Fruit fly (Drosophila melanogaster) whole organism, wandering third instar larva: ENCODE measurements around the gene CG8673.

Source experiments
- Abd-B ChIP-seq: fragments of >200 bp; optimal IDR thresholded peaks from 2 replicates; lab custom pipeline; 2017; ENCODE audit warnings: missing biosample characterization, missing genetic modification characterization
- CG32264 ChIP-seq: fragments of 200-800 bp; sonication (Bioruptor generic); optimal IDR thresholded peaks from 2 replicates; lab custom pipeline; 2016; ENCODE audit warnings: missing biosample characterization, missing genetic modification characterization
- CG9705 ChIP-seq: fragments of 200-800 bp; sonication (Bioruptor generic); optimal IDR thresholded peaks from 2 replicates; lab custom pipeline; 2018; ENCODE audit warnings: missing biosample characterization, mild to moderate bottlenecking, missing genetic modification characterization
- CrebA ChIP-seq: fragments of 200-800 bp; sonication (Bioruptor generic); optimal IDR thresholded peaks from 2 replicates; lab custom pipeline; 2016; ENCODE audit warnings: missing biosample characterization, mild to moderate bottlenecking, missing genetic modification characterization, borderline replicate concordance
- Dfd ChIP-seq: fragments of >200 bp; optimal IDR thresholded peaks from 2 replicates; lab custom pipeline; 2017; ENCODE audit warnings: missing biosample characterization, missing genetic modification characterization
- Dif ChIP-seq: fragments of 200-275, 200-300 bp; sonication (Bioruptor generic); optimal IDR thresholded peaks from 2 replicates; lab custom pipeline; 2018; ENCODE audit warnings: missing biosample characterization, missing genetic modification characterization; ENCODE audit not compliant: partially characterized antibody
- GATAd ChIP-seq: sonication (Bioruptor generic); optimal IDR thresholded peaks from 2 replicates; lab custom pipeline; 2016; ENCODE audit warnings: missing biosample characterization, missing genetic modification characterization
- HLH106 ChIP-seq: fragments of 200-800 bp; optimal IDR thresholded peaks from 3 replicates; lab custom pipeline; 2019; ENCODE audit warnings: missing biosample characterization, mild to moderate bottlenecking, missing genetic modification characterization, moderate library complexity
- Hnf4 ChIP-seq: fragments of 200-800 bp; sonication (Bioruptor generic); optimal IDR thresholded peaks from 2 replicates; lab custom pipeline; 2016; ENCODE audit warnings: missing biosample characterization, mild to moderate bottlenecking, missing genetic modification characterization
- Hr78 ChIP-seq: fragments of >200 bp; optimal IDR thresholded peaks from 2 replicates; lab custom pipeline; 2017; ENCODE audit warnings: missing biosample characterization, missing genetic modification characterization
- Hr83 ChIP-seq: fragments of 200-300 bp; sonication (Bioruptor generic); optimal IDR thresholded peaks from 2 replicates; lab custom pipeline; 2016; ENCODE audit warnings: missing biosample characterization, mild to moderate bottlenecking, missing genetic modification characterization, moderate library complexity; ENCODE audit not compliant: poor library complexity, severe bottlenecking
- Jra ChIP-seq: sonication (Bioruptor generic); optimal IDR thresholded peaks from 2 replicates; lab custom pipeline; 2016; ENCODE audit warnings: missing biosample characterization, missing genetic modification characterization
- Mio ChIP-seq: sonication (Bioruptor generic); optimal IDR thresholded peaks from 2 replicates; lab custom pipeline; 2016; ENCODE audit warnings: missing biosample characterization, missing genetic modification characterization
- Myc ChIP-seq: fragments of >200 bp; optimal IDR thresholded peaks from 2 replicates; lab custom pipeline; 2017
- N ChIP-seq: fragments of >200 bp; optimal IDR thresholded peaks from 2 replicates; lab custom pipeline; 2018; ENCODE audit warnings: missing biosample characterization, missing external identifiers, missing genetic modification characterization
- OdsH ChIP-seq: fragments of 200-800 bp; sonication (Bioruptor generic); optimal IDR thresholded peaks from 2 replicates; lab custom pipeline; 2016; ENCODE audit warnings: missing biosample characterization, mild to moderate bottlenecking, missing genetic modification characterization
- Rel ChIP-seq, 2 experiments: fragments of 200-800 bp; sonication (Bioruptor generic) in 1 of 2; optimal IDR thresholded peaks; 2 replicates in 1 of 2; 3 replicates in 1 of 2; lab custom pipeline; 2016 to 2019; ENCODE audit warnings: mild to moderate bottlenecking in 2 of 2, missing biosample characterization in 2 of 2, missing genetic modification characterization in 2 of 2, moderate library complexity in 1 of 2
- Sp1 ChIP-seq: fragments of 200-800 bp; sonication (Bioruptor generic); optimal IDR thresholded peaks from 3 replicates; lab custom pipeline; 2019; ENCODE audit warnings: missing biosample characterization, mild to moderate bottlenecking, missing genetic modification characterization, moderate library complexity
- Vsx2 ChIP-seq: fragments of 200-300, 225-300 bp; sonication (Bioruptor generic); optimal IDR thresholded peaks from 2 replicates; lab custom pipeline; 2018; ENCODE audit warnings: missing biosample characterization, missing genetic modification characterization; ENCODE audit not compliant: partially characterized antibody
- br ChIP-seq: fragments of 200-800 bp; sonication (Bioruptor generic); optimal IDR thresholded peaks from 2 replicates; lab custom pipeline; 2016; ENCODE audit warnings: missing biosample characterization, missing genetic modification characterization
- brk ChIP-seq: fragments of 200-800 bp; sonication (Bioruptor generic); optimal IDR thresholded peaks from 2 replicates; lab custom pipeline; 2016; ENCODE audit warnings: missing biosample characterization, mild to moderate bottlenecking, missing genetic modification characterization
- dl ChIP-seq, 2 experiments: fragments of 175-275, 200-275 bp in 1 of 2; fragments of 200-275 bp in 1 of 2; sonication (Bioruptor generic); optimal IDR thresholded peaks; lab custom pipeline; 2018; ENCODE audit warnings: mild to moderate bottlenecking in 2 of 2, missing biosample characterization in 2 of 2, missing genetic modification characterization in 2 of 2, moderate library complexity in 2 of 2; ENCODE audit not compliant: partially characterized antibody in 2 of 2, insufficient read depth in 1 of 2
- dmrt93B ChIP-seq: fragments of 200-800 bp; sonication (Bioruptor generic); optimal IDR thresholded peaks from 2 replicates; lab custom pipeline; 2018; ENCODE audit warnings: missing biosample characterization, mild to moderate bottlenecking, missing genetic modification characterization
- dsf ChIP-seq: sonication (Bioruptor generic); optimal IDR thresholded peaks from 2 replicates; lab custom pipeline; 2016; ENCODE audit warnings: missing biosample characterization, missing genetic modification characterization, borderline replicate concordance
- ey ChIP-seq: fragments of 200-800 bp; sonication (Bioruptor generic); optimal IDR thresholded peaks from 2 replicates; lab custom pipeline; 2016; ENCODE audit warnings: missing biosample characterization, missing genetic modification characterization
- foxo ChIP-seq, 2 experiments: fragments of 200-800 bp; sonication (Bioruptor generic); optimal IDR thresholded peaks; 2 replicates in 1 of 2; 3 replicates in 1 of 2; lab custom pipeline; 2016 to 2017; ENCODE audit warnings: missing biosample characterization in 2 of 2, missing genetic modification characterization in 2 of 2
- fru ChIP-seq: fragments of 200-800 bp; sonication (Bioruptor generic); optimal IDR thresholded peaks from 3 replicates; lab custom pipeline; 2016; ENCODE audit warnings: missing biosample characterization, mild to moderate bottlenecking, missing genetic modification characterization
- h ChIP-seq: fragments of 200-800 bp; sonication (Bioruptor generic); optimal IDR thresholded peaks from 3 replicates; lab custom pipeline; 2016; ENCODE audit warnings: missing biosample characterization, mild to moderate bottlenecking, missing genetic modification characterization
- jim ChIP-seq: fragments of 175-275, 200-325 bp; sonication (Bioruptor generic); optimal IDR thresholded peaks from 2 replicates; lab custom pipeline; 2016; ENCODE audit warnings: missing biosample characterization, mild to moderate bottlenecking, missing genetic modification characterization
- lola ChIP-seq: fragments of >200 bp; optimal IDR thresholded peaks from 2 replicates; lab custom pipeline; 2017; ENCODE audit warnings: missing biosample characterization, missing genetic modification characterization
- pan ChIP-seq: fragments of >200 bp; optimal IDR thresholded peaks from 2 replicates; lab custom pipeline; 2017
- psq ChIP-seq: fragments of 200-800 bp; sonication (Bioruptor generic); optimal IDR thresholded peaks from 3 replicates; lab custom pipeline; 2017; ENCODE audit warnings: missing biosample characterization, mild to moderate bottlenecking, missing genetic modification characterization, moderate library complexity
- rgr ChIP-seq: fragments of 200-800 bp; sonication (Bioruptor generic); optimal IDR thresholded peaks from 3 replicates; lab custom pipeline; 2016; ENCODE audit warnings: missing biosample characterization, mild to moderate bottlenecking, missing genetic modification characterization
- sage ChIP-seq: fragments of 200-800 bp; sonication (Bioruptor generic); optimal IDR thresholded peaks from 2 replicates; lab custom pipeline; 2016; ENCODE audit warnings: missing biosample characterization, mild to moderate bottlenecking, missing genetic modification characterization
- sv ChIP-seq: fragments of 200-800 bp; sonication (Bioruptor generic); optimal IDR thresholded peaks from 3 replicates; lab custom pipeline; 2016; ENCODE audit warnings: missing biosample characterization, missing genetic modification characterization
- tai ChIP-seq: sonication (Bioruptor generic); optimal IDR thresholded peaks from 2 replicates; lab custom pipeline; 2016; ENCODE audit warnings: missing biosample characterization, missing genetic modification characterization
- usp ChIP-seq: fragments of >200 bp; optimal IDR thresholded peaks from 2 replicates; lab custom pipeline; 2017; ENCODE audit warnings: missing biosample characterization, missing genetic modification characterization
- woc ChIP-seq: sonication (Bioruptor generic); optimal IDR thresholded peaks from 2 replicates; lab custom pipeline; 2016; ENCODE audit warnings: missing biosample characterization, mild to moderate bottlenecking, missing genetic modification characterization

Gene CG8673

dm6 chr2L:8159498-8159897, 35.4 kb downstream of the CG8673 start, which contains the start of the genes PAPLA1 and Rbsn-5 (continued):
- TF ChIP-seq pan (lab: Kevin White, UChicago) (no peak), Vsx2 (GFP tag; lab: Kevin White, UChicago) (no peak)
- TF ChIP-seq, all 38 proteins: peak for 25

dm6 chr2L:8161994-8162306, 37.8 kb downstream of the CG8673 start:
- TF ChIP-seq dsf (no peak), woc (GFP tag; lab: Kevin White, UChicago) (no peak), dmrt93B (GFP tag; lab: Kevin White, UChicago) (no peak), Rel (GFP tag; optimal IDR thresholded peaks at IDR 0.05; lab: Kevin White, UChicago) (no peak), Rel (tag; optimal IDR thresholded peaks at IDR 0.05; lab: Kevin White, UChicago) (no peak), CG9705 (GFP tag; lab: Kevin White, UChicago) (no peak), CG32264 (GFP tag; lab: Kevin White, UChicago) (no peak), OdsH (GFP tag; lab: Kevin White, UChicago) (no peak), GATAd (GFP tag; lab: Kevin White, UChicago) (no peak), CrebA (GFP tag; lab: Kevin White, UChicago) (no peak), Hr83 (no peak), rgr (GFP tag; lab: Kevin White, UChicago) (no peak)

dm6 chr2L:8162307-8163024, 38.3 kb downstream of the CG8673 start, which contains the start of gene Acbp1:
Gene Acbp1, minus strand, starts transcription at chr2L:8162452.
- TF ChIP-seq Dfd (GFP tag; lab: Kevin White, UChicago) (no peak), Abd-B (GFP tag; lab: Kevin White, UChicago) (no peak), sv (GFP tag; lab: Kevin White, UChicago) (peak; percentile 95), sage (GFP tag; lab: Kevin White, UChicago) (peak; percentile 92), foxo (GFP tag; optimal IDR thresholded peaks at IDR 0.05; lab: Kevin White, UChicago) (peak; percentile 53 to 96), N (GFP tag; lab: Kevin White, UChicago) (no peak), lola (no peak), Hnf4 (peak; percentile 90), jim (no peak), dsf (peak; percentile 73), dmrt93B (GFP tag; lab: Kevin White, UChicago) (peak; percentile 90), Mio (GFP tag; lab: Kevin White, UChicago) (peak; percentile 51), ey (GFP tag; lab: Kevin White, UChicago) (peak; percentile 89), pan (lab: Kevin White, UChicago) (no peak), fru (peak; percentile 95), psq (GFP tag; lab: Kevin White, UChicago) (peak; percentile 86), h (GFP tag; lab: Kevin White, UChicago) (peak; percentile 94), Hr83 (peak; percentile 90), Sp1 (GFP tag; lab: Kevin White, UChicago) (peak; percentile 99), OdsH (GFP tag; lab: Kevin White, UChicago) (peak; percentile 97), dl (GFP tag; optimal IDR thresholded peaks at IDR 0.05; lab: Kevin White, UChicago; ENCODE audit: insufficient read depth in 1 of 2, partially characterized antibody in 2 of 2) (no peak), Jra (peak; percentile 80), Vsx2 (GFP tag; lab: Kevin White, UChicago) (no peak), Hr78 (GFP tag; lab: Kevin White, UChicago) (no peak), Dif (GFP tag; lab: Kevin White, UChicago) (no peak), Rel (GFP tag; optimal IDR thresholded peaks at IDR 0.05; lab: Kevin White, UChicago) (peak; percentile 92), Rel (tag; optimal IDR thresholded peaks at IDR 0.05; lab: Kevin White, UChicago) (peak; percentile 90), tai (peak; percentile 95), HLH106 (tag; lab: Kevin White, UChicago) (peak; percentile 97), br (GFP tag; lab: Kevin White, UChicago) (peak; percentile 94), CrebA (GFP tag; lab: Kevin White, UChicago) (peak; percentile 38), usp (GFP tag; lab: Kevin White, UChicago) (no peak), brk (GFP tag; lab: Kevin White, UChicago) (peak; percentile 95), GATAd (GFP tag; lab: Kevin White, UChicago) (peak; percentile 67), Myc (lab: Kevin White, UChicago) (no peak), CG32264 (GFP tag; lab: Kevin White, UChicago) (peak; percentile 45), CG9705 (GFP tag; lab: Kevin White, UChicago) (peak; percentile 94), woc (GFP tag; lab: Kevin White, UChicago) (peak; percentile 98), rgr (GFP tag; lab: Kevin White, UChicago) (peak; percentile 96)
